Fruit fly (Drosophila melanogaster): ENCODE measurements around the gene CG14568.

CG14568 gene

dm6 chr3L:21720869-21721268 is 12.4 kb downstream of the CG14568 start (continued):
- TF ChIP-seq cyc (GFP tag; optimal IDR thresholded peaks at IDR 0.05) = no peak
- peak; percentile 28 for TF ChIP-seq OdsH (GFP tag; optimal IDR thresholded peaks at IDR 0.05)
- no peak for TF ChIP-seq Gug (GFP tag; IDR thresholded peaks at IDR 0.05)
- TF ChIP-seq Sox14 (GFP tag; optimal IDR thresholded peaks at IDR 0.05) = peak; percentile 36
- no peak for TF ChIP-seq CG11294 (GFP tag; IDR thresholded peaks at IDR 0.05)
- TF ChIP-seq CG3919 (GFP tag; optimal IDR thresholded peaks at IDR 0.05) = peak; percentile 60
- no peak for TF ChIP-seq CG6276 (GFP tag; optimal IDR thresholded peaks at IDR 0.05)
- TF ChIP-seq spab (GFP tag; optimal IDR thresholded peaks at IDR 0.05) = peak; percentile 55
- TF ChIP-seq esn (GFP tag; optimal IDR thresholded peaks at IDR 0.05) = peak; percentile 41
- peak; percentile 36 to 45 for TF ChIP-seq salr (GFP tag; optimal IDR thresholded peaks at IDR 0.05)
- TF ChIP-seq fd59A (GFP tag; optimal IDR thresholded peaks at IDR 0.05) = peak; percentile 69
- TF ChIP-seq CG6854 (GFP tag; optimal IDR thresholded peaks at IDR 0.05) = no peak
- peak; percentile 41 for TF ChIP-seq Met (GFP tag; optimal IDR thresholded peaks at IDR 0.05)
- peak; percentile 65 for TF ChIP-seq CG1621 (tag; optimal IDR thresholded peaks at IDR 0.05)
- no peak for TF ChIP-seq CG11762 (GFP tag; optimal IDR thresholded peaks at IDR 0.05; ENCODE audit: insufficient read depth)
- peak; percentile 38 for TF ChIP-seq achi (GFP tag; optimal IDR thresholded peaks at IDR 0.05)
- peak; percentile 74 for TF ChIP-seq CG10631 (GFP tag; optimal IDR thresholded peaks at IDR 0.05)
- TF ChIP-seq CG6792 (GFP tag; optimal IDR thresholded peaks at IDR 0.05) = no peak
- no peak for TF ChIP-seq Hr38 (GFP tag; optimal IDR thresholded peaks at IDR 0.05)
- TF ChIP-seq acj6 (GFP tag; optimal IDR thresholded peaks at IDR 0.05) = peak; percentile 49
- TF ChIP-seq Sox15 (GFP tag; optimal IDR thresholded peaks at IDR 0.05) = no peak
- TF ChIP-seq ss (GFP tag; optimal IDR thresholded peaks at IDR 0.05) = peak; percentile 5 to 35
- peak; percentile 77 for TF ChIP-seq Eip78C (GFP tag)
- TF ChIP-seq topi (GFP tag; optimal IDR thresholded peaks at IDR 0.05) = peak; percentile 15

- no peak for TF ChIP-seq CG11762 (GFP tag; optimal IDR thresholded peaks at IDR 0.05; ENCODE audit: insufficient read depth)
- no peak for TF ChIP-seq esn (GFP tag; optimal IDR thresholded peaks at IDR 0.05)
- TF ChIP-seq ss (GFP tag; optimal IDR thresholded peaks at IDR 0.05) = no peak
- peak; percentile 1 for TF ChIP-seq svp (GFP tag)
- TF ChIP-seq achi (GFP tag; optimal IDR thresholded peaks at IDR 0.05) = no peak
- TF ChIP-seq CG1621 (tag; optimal IDR thresholded peaks at IDR 0.05) = peak; percentile 10
- TF ChIP-seq CG6854 (GFP tag; optimal IDR thresholded peaks at IDR 0.05) = no peak
- no peak for TF ChIP-seq Sox102F (GFP tag; optimal IDR thresholded peaks at IDR 0.05)
- no peak for TF ChIP-seq Eip78C (GFP tag)
Measured at dm6 chr3L:21718233-21718632, 15.1 kb downstream of the CG14568 start.

dm6 chr3L:21715974-21716373 is 17.3 kb downstream of the CG14568 start:
- TF ChIP-seq CG10631 (GFP tag; optimal IDR thresholded peaks at IDR 0.05) (peak; percentile 58), Gug (GFP tag; IDR thresholded peaks at IDR 0.05) (peak; percentile 13; the same call in 1 of the 2 replicates), Blimp-1 (GFP tag; optimal IDR thresholded peaks at IDR 0.05) (no peak), esn (GFP tag; optimal IDR thresholded peaks at IDR 0.05) (peak; percentile 36), Sox14 (GFP tag; optimal IDR thresholded peaks at IDR 0.05) (peak; percentile 30), vri (GFP tag; optimal IDR thresholded peaks at IDR 0.05) (no peak), Eip93F (GFP tag; optimal IDR thresholded peaks at IDR 0.05) (no peak), fd85E (GFP tag; optimal IDR thresholded peaks at IDR 0.05) (no peak), lz (GFP tag; optimal IDR thresholded peaks at IDR 0.05) (no peak), Met (GFP tag; optimal IDR thresholded peaks at IDR 0.05) (peak; percentile 13), CG8632 (GFP tag; optimal IDR thresholded peaks at IDR 0.05) (no peak), CG1621 (tag; optimal IDR thresholded peaks at IDR 0.05) (peak; percentile 3), pdm3 (GFP tag; optimal IDR thresholded peaks at IDR 0.05) (peak; percentile 49), Smox (GFP tag; optimal IDR thresholded peaks at IDR 0.05) (peak; percentile 25), topi (GFP tag; optimal IDR thresholded peaks at IDR 0.05) (peak; percentile 31), CG10669 (GFP tag; optimal IDR thresholded peaks at IDR 0.05) (peak; percentile 9), fkh (GFP tag; optimal IDR thresholded peaks at IDR 0.05) (no peak), CG31627 (GFP tag; optimal IDR thresholded peaks at IDR 0.05) (peak; percentile 14), CG3919 (GFP tag; optimal IDR thresholded peaks at IDR 0.05) (peak; percentile 48), svp (GFP tag) (no peak), CG9139 (GFP tag; optimal IDR thresholded peaks at IDR 0.05) (no peak), CG8319 (GFP tag; optimal IDR thresholded peaks at IDR 0.05) (no peak), CG6808 (GFP tag; optimal IDR thresholded peaks at IDR 0.05) (peak; percentile 34), CG6854 (GFP tag; optimal IDR thresholded peaks at IDR 0.05) (no peak), Ets96B (tag; optimal IDR thresholded peaks at IDR 0.05) (peak; percentile 46), Ets21C (GFP tag; optimal IDR thresholded peaks at IDR 0.05) (no peak), Hr38 (GFP tag; optimal IDR thresholded peaks at IDR 0.05) (no peak), cyc (GFP tag; optimal IDR thresholded peaks at IDR 0.05) (no peak), fd59A (GFP tag; optimal IDR thresholded peaks at IDR 0.05) (peak; percentile 35), achi (GFP tag; optimal IDR thresholded peaks at IDR 0.05) (no peak), CG6276 (GFP tag; optimal IDR thresholded peaks at IDR 0.05) (peak; percentile 11), CG32006 (GFP tag; optimal IDR thresholded peaks at IDR 0.05) (peak; percentile 83), Eip75B (GFP tag; optimal IDR thresholded peaks at IDR 0.05) (peak; percentile 29), Hr39 (GFP tag; optimal IDR thresholded peaks at IDR 0.05) (peak; percentile 25), Eip78C (GFP tag) (peak; percentile 85), Sox15 (GFP tag; optimal IDR thresholded peaks at IDR 0.05) (no peak)

Data from whole organism, prepupa.